Worm (Caenorhabditis elegans) whole organism, L4/young adult: ENCODE results near the gene smf-3.

ENCODE experiments used
- W03F9.2 ChIP-seq: fragments of 150-350 bp; optimal IDR thresholded peaks from 2 replicates; lab custom pipeline; 2014; ENCODE audit warnings: missing biosample characterization, missing genetic modification characterization
- him-1 ChIP-seq: sonication (generic microtip); optimal IDR thresholded peaks from 2 replicates; lab custom pipeline; 2016; ENCODE audit warnings: missing genotype, missing genetic modification reagents, missing genetic modification characterization, missing compliant biosample characterization

DNA sequence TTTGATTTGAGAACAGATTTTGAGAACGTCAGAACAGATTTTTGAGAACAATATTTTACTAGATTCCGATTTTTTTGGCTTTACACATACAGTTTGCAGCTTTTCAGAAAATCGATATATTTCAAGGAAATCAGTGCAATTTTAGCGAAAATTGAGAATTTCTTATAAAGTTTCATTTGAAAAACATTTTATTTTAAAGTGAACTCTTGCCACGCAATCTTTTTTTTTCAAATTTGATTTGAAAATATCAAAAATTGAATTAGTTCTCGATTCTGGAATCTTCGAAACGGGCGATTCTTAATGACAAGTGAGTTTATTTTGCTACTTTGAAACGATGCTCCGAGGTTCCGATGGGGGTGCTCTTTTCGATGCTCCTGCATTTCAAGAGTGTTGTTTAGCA, 46.6 kb upstream of the smf-3 start, which contains the start of gene Y69A2AR.51:
- TF ChIP-seq W03F9.2 (tag; lab: Kevin White, UChicago): no peak
- TF ChIP-seq him-1 (tag; lab: Kevin White, UChicago): no peak
